Worm (Caenorhabditis elegans) whole organism, young adult: Measurements from ENCODE around the gene M01A8.1.

Experiments used
- B0019.2 ChIP-seq: fragments of 200-800 bp; sonication (Bioruptor generic); conservative IDR thresholded peaks from 2 replicates; pipeline ENCODE4 v1.3.6; 2022; ENCODE audit warnings: missing genetic modification reagents, missing genetic modification characterization, missing compliant biosample characterization
- D2030.7 ChIP-seq: fragments of 200-800 bp; sonication (Bioruptor generic); IDR thresholded peaks from 2 replicates; pipeline ENCODE4 v1.3.6; 2022; ENCODE audit warnings: missing genetic modification reagents, missing genetic modification characterization, missing compliant biosample characterization
- F10E7.11 ChIP-seq: sonication (generic microtip); optimal IDR thresholded peaks from 2 replicates; lab custom pipeline; 2017; ENCODE audit warnings: mild to moderate bottlenecking, missing genetic modification characterization, moderate library complexity, missing compliant biosample characterization
- F23B12.7 ChIP-seq: sonication (generic microtip); optimal IDR thresholded peaks from 2 replicates; lab custom pipeline; 2017; ENCODE audit warnings: missing genetic modification characterization, mild to moderate bottlenecking, missing compliant biosample characterization, antibody characterized with exemption, moderate library complexity; ENCODE audit not compliant: insufficient read depth
- F33H1.4 ChIP-seq: fragments of 200-800 bp; sonication (Bioruptor generic); IDR thresholded peaks from 2 replicates; pipeline ENCODE4 v1.3.6; 2022; ENCODE audit warnings: missing genetic modification reagents, missing genetic modification characterization, missing compliant biosample characterization
- F52B5.7 ChIP-seq: sonication (generic microtip); optimal IDR thresholded peaks from 2 replicates; lab custom pipeline; 2016; ENCODE audit warnings: mild to moderate bottlenecking, missing genetic modification characterization, missing compliant biosample characterization
- F57C9.4 ChIP-seq: sonication (generic microtip); optimal IDR thresholded peaks from 2 replicates; lab custom pipeline; 2017; ENCODE audit warnings: mild to moderate bottlenecking, missing genetic modification characterization, missing compliant biosample characterization
- Y56A3A.18 ChIP-seq: fragments of 200-800 bp; sonication (Bioruptor generic); IDR thresholded peaks from 2 replicates; pipeline ENCODE4 v1.3.6; 2022; ENCODE audit warnings: missing genetic modification reagents, missing genetic modification characterization, missing compliant biosample characterization
- Y79H2A.3 ChIP-seq: fragments of 200-800 bp; sonication (Bioruptor generic); conservative IDR thresholded peaks from 2 replicates; pipeline ENCODE4 v1.3.6; 2022; ENCODE audit warnings: missing genetic modification reagents, missing genetic modification characterization, missing compliant biosample characterization
- Y95B8A.8 ChIP-seq: fragments of 200-800 bp; sonication (Bioruptor generic); IDR thresholded peaks from 2 replicates; pipeline ENCODE4 v1.3.6; 2022; ENCODE audit warnings: missing genetic modification reagents, missing genetic modification characterization, missing compliant biosample characterization
- atf-7 ChIP-seq: sonication (generic microtip); optimal IDR thresholded peaks from 2 replicates; lab custom pipeline; 2017; ENCODE audit warnings: mild to moderate bottlenecking, missing genetic modification characterization, missing compliant biosample characterization
- attf-3 ChIP-seq: fragments of 200-800 bp; sonication (Bioruptor generic); conservative IDR thresholded peaks from 2 replicates; pipeline ENCODE4 v1.3.6; 2022; ENCODE audit warnings: missing genetic modification reagents, missing genetic modification characterization, missing compliant biosample characterization
- attf-5 ChIP-seq: fragments of 200-800 bp; sonication (Bioruptor generic); optimal IDR thresholded peaks from 2 replicates; lab custom pipeline; 2018; ENCODE audit warnings: mild to moderate bottlenecking, missing genetic modification characterization, missing compliant biosample characterization
- bed-2 ChIP-seq: fragments of 200-800 bp; sonication (Bioruptor generic); IDR thresholded peaks from 2 replicates; pipeline ENCODE4 v1.3.6; 2022; ENCODE audit warnings: missing genetic modification reagents, missing genetic modification characterization, missing compliant biosample characterization
- ceh-58 ChIP-seq: fragments of 200-800 bp; sonication (Bioruptor generic); IDR thresholded peaks from 2 replicates; pipeline ENCODE4 v1.3.6; 2022; ENCODE audit warnings: missing genetic modification characterization, missing compliant biosample characterization
- ceh-91 ChIP-seq: fragments of 200-800 bp; sonication (Bioruptor generic); IDR thresholded peaks from 2 replicates; pipeline ENCODE4 v1.3.6; 2022; ENCODE audit warnings: missing genetic modification reagents, missing genetic modification characterization, missing compliant biosample characterization
- him-1 ChIP-seq: sonication (generic microtip); optimal IDR thresholded peaks from 2 replicates; lab custom pipeline; 2016; ENCODE audit warnings: missing genotype, missing genetic modification reagents, missing genetic modification characterization, missing compliant biosample characterization
- hmg-1.2 ChIP-seq: fragments of 200-800 bp; sonication (Bioruptor generic); IDR thresholded peaks from 2 replicates; pipeline ENCODE4 v1.3.6; 2022; ENCODE audit warnings: missing genetic modification reagents, missing genetic modification characterization, missing compliant biosample characterization
- let-526 ChIP-seq: fragments of 200-800 bp; sonication (Bioruptor generic); IDR thresholded peaks from 2 replicates; pipeline ENCODE4 v1.3.6; 2022; ENCODE audit warnings: missing genetic modification reagents, missing genetic modification characterization, missing compliant biosample characterization
- let-607 ChIP-seq, 2 experiments: fragments of 200-800 bp in 1 of 2; sonication (Bioruptor generic) in 1 of 2; sonication (generic microtip) in 1 of 2; optimal IDR thresholded peaks; 2 replicates each; lab custom pipeline; 2016 to 2018; ENCODE audit warnings: mild to moderate bottlenecking in 2 of 2, missing compliant biosample characterization in 2 of 2, missing genetic modification characterization in 2 of 2, moderate library complexity in 2 of 2, missing genotype in 1 of 2
- lin-26 ChIP-seq: fragments of 200-800 bp; sonication (Bioruptor generic); IDR thresholded peaks from 2 replicates; pipeline ENCODE4 v1.3.6; 2022; ENCODE audit warnings: missing genetic modification reagents, missing genetic modification characterization, missing compliant biosample characterization
- lin-40 ChIP-seq: sonication (generic microtip); optimal IDR thresholded peaks from 2 replicates; lab custom pipeline; 2016; ENCODE audit warnings: missing genetic modification characterization, mild to moderate bottlenecking, missing compliant biosample characterization, missing genotype, missing genetic modification reagents
- lir-1 ChIP-seq: fragments of 200-800 bp; sonication (Bioruptor generic); conservative IDR thresholded peaks from 2 replicates; pipeline ENCODE4 v1.3.6; 2022; ENCODE audit warnings: missing genetic modification reagents, missing genetic modification characterization, missing compliant biosample characterization
- mcd-1 ChIP-seq: fragments of 200-800 bp; sonication (Bioruptor generic); IDR thresholded peaks from 2 replicates; pipeline ENCODE4 v1.3.6; 2022; ENCODE audit warnings: missing genetic modification reagents, missing genetic modification characterization, missing compliant biosample characterization
- mes-4 ChIP-seq: sonication (generic microtip); optimal IDR thresholded peaks from 2 replicates; lab custom pipeline; 2016; ENCODE audit warnings: missing genotype, missing genetic modification characterization, missing compliant biosample characterization
- nfya-2 ChIP-seq: fragments of 200-800 bp; sonication (Bioruptor generic); IDR thresholded peaks from 2 replicates; pipeline ENCODE4 v1.3.6; 2022; ENCODE audit warnings: missing genetic modification reagents, missing genetic modification characterization, missing compliant biosample characterization
- nhr-179 ChIP-seq: sonication (generic microtip); optimal IDR thresholded peaks from 2 replicates; lab custom pipeline; 2016; ENCODE audit warnings: mild to moderate bottlenecking, missing genetic modification characterization, missing compliant biosample characterization
- nhr-27 ChIP-seq: fragments of 200-800 bp; sonication (Bioruptor generic); optimal IDR thresholded peaks from 2 replicates; lab custom pipeline; 2018; ENCODE audit warnings: mild to moderate bottlenecking, missing genetic modification characterization, moderate library complexity, missing compliant biosample characterization
- nhr-90 ChIP-seq: sonication (generic microtip); optimal IDR thresholded peaks from 2 replicates; lab custom pipeline; 2016; ENCODE audit warnings: missing genotype, mild to moderate bottlenecking, missing genetic modification characterization, missing compliant biosample characterization
- pbrm-1 ChIP-seq: fragments of 200-800 bp; sonication (Bioruptor generic); IDR thresholded peaks from 2 replicates; pipeline ENCODE4 v1.3.6; 2022; ENCODE audit warnings: missing genetic modification reagents, missing genetic modification characterization, missing compliant biosample characterization
- pha-4 ChIP-seq: fragments of 150-350 bp; sonication (generic microtip); optimal IDR thresholded peaks from 2 replicates; lab custom pipeline; 2014; ENCODE audit warnings: missing biosample characterization, missing genetic modification reagents, missing genetic modification characterization
- repo-1 ChIP-seq: sonication (generic microtip); optimal IDR thresholded peaks from 2 replicates; lab custom pipeline; 2017; ENCODE audit warnings: mild to moderate bottlenecking, missing genetic modification characterization, missing compliant biosample characterization
- snpc-1.1 ChIP-seq: sonication (generic microtip); optimal IDR thresholded peaks from 2 replicates; lab custom pipeline; 2017; ENCODE audit warnings: missing genetic modification characterization, mild to moderate bottlenecking, missing compliant biosample characterization, antibody characterized with exemption, moderate library complexity, missing genotype, missing genetic modification reagents; ENCODE audit not compliant: insufficient read depth
- snpc-3.4 ChIP-seq: sonication (generic microtip); optimal IDR thresholded peaks from 2 replicates; lab custom pipeline; 2017; ENCODE audit warnings: missing genetic modification characterization, mild to moderate bottlenecking, missing compliant biosample characterization, antibody characterized with exemption, moderate library complexity, missing genotype, missing genetic modification reagents
- snpc-4 ChIP-seq, 5 experiments: fragments of 150-350 bp in 1 of 5; sonication (generic microtip) in 4 of 5; optimal IDR thresholded peaks; 2 replicates each; lab custom pipeline; 2014 to 2018; ENCODE audit warnings: missing genetic modification characterization in 5 of 5, missing biosample characterization in 3 of 5, antibody characterized with exemption in 2 of 5, mild to moderate bottlenecking in 2 of 5, missing compliant biosample characterization in 2 of 5, missing genotype in 2 of 5, moderate library complexity in 2 of 5, missing genetic modification reagents in 1 of 5
- sptf-2 ChIP-seq: fragments of 200-800 bp; sonication (Bioruptor generic); optimal IDR thresholded peaks from 2 replicates; lab custom pipeline; 2018; ENCODE audit warnings: mild to moderate bottlenecking, missing genetic modification characterization, missing compliant biosample characterization
- tlf-1 ChIP-seq: fragments of 200-800 bp; sonication (Bioruptor generic); optimal IDR thresholded peaks from 2 replicates; lab custom pipeline; 2018; ENCODE audit warnings: mild to moderate bottlenecking, missing genetic modification characterization, missing compliant biosample characterization
- ztf-22 ChIP-seq: fragments of 200-800 bp; sonication (Bioruptor generic); optimal IDR thresholded peaks from 2 replicates; lab custom pipeline; 2018; ENCODE audit warnings: mild to moderate bottlenecking, missing genetic modification characterization, moderate library complexity, missing compliant biosample characterization

Gene M01A8.1

DNA sequence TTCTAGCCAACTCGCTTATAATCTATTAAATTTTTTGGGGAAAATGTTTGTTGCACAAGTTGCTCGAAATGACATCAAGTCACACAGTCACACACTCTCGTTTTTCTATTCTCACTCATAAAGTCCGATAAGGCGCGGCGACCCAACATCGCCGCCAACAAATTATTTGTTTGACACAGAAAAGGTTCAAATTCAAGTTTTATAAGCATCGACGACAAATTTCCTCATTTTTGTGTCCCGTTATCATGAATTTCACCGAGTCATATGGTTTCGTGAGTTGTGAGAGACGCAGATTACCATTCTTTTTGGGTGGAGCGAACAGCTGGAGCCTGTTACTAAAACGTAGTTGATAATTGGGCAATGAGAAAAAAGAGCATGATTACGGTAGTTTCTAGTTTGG lies 32.8 kb downstream of the M01A8.1 start (continued):
- TF ChIP-seq repo-1 (tag; lab: Kevin White, UChicago) (no peak), snpc-3.4 (tag; lab: Kevin White, UChicago) (no peak), Y56A3A.18 (no peak), snpc-1.1 (tag; lab: Kevin White, UChicago) (no peak), B0019.2 (no peak), ceh-91 (GFP tag; lab: Robert Waterston, UW) (no peak), F10E7.11 (tag; lab: Kevin White, UChicago) (no peak), F52B5.7 (tag; lab: Kevin White, UChicago) (no peak), let-526 (no peak), Y79H2A.3 (GFP tag; lab: Robert Waterston, UW) (no peak), lin-40 (no peak), lin-26 (GFP tag; lab: Robert Waterston, UW) (no peak), F57C9.4 (tag; lab: Kevin White, UChicago) (no peak), lir-1 (GFP tag; lab: Robert Waterston, UW) (no peak), tlf-1 (GFP tag; lab: Kevin White, UChicago) (peak; percentile 4), him-1 (tag; lab: Kevin White, UChicago) (no peak), ceh-58 (GFP tag; lab: Robert Waterston, UW) (no peak), mcd-1 (GFP tag; lab: Robert Waterston, UW) (no peak), pha-4 (no peak), D2030.7 (GFP tag; lab: Robert Waterston, UW) (no peak), nhr-27 (tag; lab: Kevin White, UChicago) (no peak), mes-4 (tag; lab: Kevin White, UChicago) (no peak), ztf-22 (GFP tag; lab: Kevin White, UChicago) (peak; percentile 46), pbrm-1 (GFP tag; lab: Robert Waterston, UW) (no peak), F23B12.7 (tag; lab: Kevin White, UChicago) (no peak), F33H1.4 (GFP tag; lab: Robert Waterston, UW) (no peak), Y95B8A.8 (GFP tag; lab: Robert Waterston, UW) (no peak; the same call in 1 of the 2 replicates), let-607 (tag; optimal IDR thresholded peaks at IDR 0.05; lab: Kevin White, UChicago) (peak; percentile 42 to 50), attf-5 (peak; percentile 28), bed-2 (GFP tag; lab: Robert Waterston, UW) (no peak), nfya-2 (GFP tag; lab: Robert Waterston, UW) (no peak), atf-7 (tag; lab: Kevin White, UChicago) (peak; percentile 65), sptf-2 (GFP tag; lab: Kevin White, UChicago) (no peak), attf-3 (GFP tag; lab: Robert Waterston, UW) (no peak), nhr-90 (tag; lab: Kevin White, UChicago) (peak; percentile 8), nhr-179 (no peak)

DNA sequence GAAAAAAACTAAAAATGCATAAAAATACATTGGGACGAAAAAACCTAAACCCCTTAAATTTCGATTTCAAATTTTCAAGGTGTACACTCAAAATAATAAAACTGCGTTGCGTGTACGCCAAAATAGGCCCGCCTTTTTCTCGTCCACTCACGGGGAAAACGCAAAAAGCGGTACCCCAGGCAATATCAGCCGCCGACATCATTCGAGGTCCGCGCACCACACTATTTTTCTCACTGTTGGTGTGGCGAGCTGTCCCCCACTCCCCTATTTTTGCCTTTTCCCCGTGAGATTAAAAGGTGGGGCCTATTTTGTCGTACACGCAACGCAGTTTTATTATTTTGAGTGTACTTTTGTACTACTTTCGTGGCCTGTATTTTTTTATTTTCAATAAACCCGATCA lies 34.6 kb downstream of the M01A8.1 start:
- peak; percentile 27; the same call in 1 of the 2 replicates for TF ChIP-seq pbrm-1 (GFP tag; lab: Robert Waterston, UW)
- TF ChIP-seq hmg-1.2 (GFP tag; lab: Robert Waterston, UW), result peak; percentile 77
- TF ChIP-seq snpc-4 (GFP tag; optimal IDR thresholded peaks at IDR 0.05; lab: Kevin White, UChicago), result peak; percentile 42
- peak in 2 of 4 experiments; percentile 89 to 93 for TF ChIP-seq snpc-4 (tag; optimal IDR thresholded peaks at IDR 0.05; lab: Kevin White, UChicago)
- peak; percentile 62 for TF ChIP-seq snpc-1.1 (tag; lab: Kevin White, UChicago)
- TF ChIP-seq, all 124 proteins: peak for 4; not testable (repeated sequence) for 120
